Worm (Caenorhabditis elegans) whole organism, L4/young adult: ENCODE measurements around the gene rgr-1.

Experiments
- W03F9.2 ChIP-seq: fragments of 150-350 bp; optimal IDR thresholded peaks from 2 replicates; lab custom pipeline; 2014; ENCODE audit warnings: missing biosample characterization, missing genetic modification characterization
- dao-5 ChIP-seq: sonication (generic microtip); optimal IDR thresholded peaks from 2 replicates; lab custom pipeline; 2016; ENCODE audit warnings: missing genotype, missing genetic modification characterization, moderate library complexity, missing compliant biosample characterization
- him-1 ChIP-seq: sonication (generic microtip); optimal IDR thresholded peaks from 2 replicates; lab custom pipeline; 2016; ENCODE audit warnings: missing genotype, missing genetic modification reagents, missing genetic modification characterization, missing compliant biosample characterization

DNA sequence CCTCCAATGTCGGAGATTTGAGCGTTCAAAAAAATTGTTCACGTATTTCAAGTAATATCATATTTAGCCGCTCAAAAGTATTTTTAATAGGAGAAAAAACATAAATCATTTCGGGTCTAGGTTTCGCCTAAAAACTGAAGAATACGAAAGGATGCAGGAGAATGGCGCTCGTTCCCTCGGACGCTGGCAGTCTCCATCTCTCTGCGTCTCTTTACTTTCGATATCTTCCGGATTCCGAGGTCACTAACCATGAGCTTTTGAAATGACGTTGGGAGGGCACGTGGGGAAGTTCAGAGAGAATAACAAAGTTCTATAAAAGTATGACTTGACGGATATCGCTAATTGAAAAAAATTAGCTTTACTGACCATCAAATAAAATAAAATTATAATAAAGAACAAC lies 2.6 kb upstream of the rgr-1 start:
- TF ChIP-seq him-1 (tag; lab: Kevin White, UChicago) (no peak), W03F9.2 (no peak), dao-5 (tag; lab: Kevin White, UChicago) (no peak)
